Worm (Caenorhabditis elegans): ENCODE results near the gene nspc-17.

- no peak for TF ChIP-seq hmg-1.2 (GFP tag; IDR thresholded peaks at IDR 0.05)
- no peak for TF ChIP-seq snpc-4 (GFP tag; optimal IDR thresholded peaks at IDR 0.05)
- peak in 2 of 4 experiments; percentile 1 to 40 for TF ChIP-seq snpc-4 (tag; optimal IDR thresholded peaks at IDR 0.05)
- TF ChIP-seq ama-1 (optimal IDR thresholded peaks at IDR 0.05) = no peak
- no peak for TF ChIP-seq ama-1 (GFP tag; optimal IDR thresholded peaks at IDR 0.05)
- no peak for TF ChIP-seq F23B12.7 (tag; optimal IDR thresholded peaks at IDR 0.05; ENCODE audit: insufficient read depth)
- TF ChIP-seq him-1 (tag; optimal IDR thresholded peaks at IDR 0.05) = no peak
- no peak for TF ChIP-seq lsl-1 (GFP tag; optimal IDR thresholded peaks at IDR 0.05)
- TF ChIP-seq unc-62 (GFP tag; optimal IDR thresholded peaks at IDR 0.05) = peak; percentile 97
- TF ChIP-seq F52B5.7 (tag; optimal IDR thresholded peaks at IDR 0.05) = no peak
- no peak for TF ChIP-seq Y53G8AR.9 (GFP tag; conservative IDR thresholded peaks at IDR 0.05)
- TF ChIP-seq sea-2 (GFP tag; IDR thresholded peaks at IDR 0.05) = no peak
Measured at ce11 chrX:14502116-14502587, 22.8 kb downstream of the nspc-17 start.

Measured in whole organism, young adult.